Fruit fly (Drosophila melanogaster): ENCODE data around the gene mon2.

DNA sequence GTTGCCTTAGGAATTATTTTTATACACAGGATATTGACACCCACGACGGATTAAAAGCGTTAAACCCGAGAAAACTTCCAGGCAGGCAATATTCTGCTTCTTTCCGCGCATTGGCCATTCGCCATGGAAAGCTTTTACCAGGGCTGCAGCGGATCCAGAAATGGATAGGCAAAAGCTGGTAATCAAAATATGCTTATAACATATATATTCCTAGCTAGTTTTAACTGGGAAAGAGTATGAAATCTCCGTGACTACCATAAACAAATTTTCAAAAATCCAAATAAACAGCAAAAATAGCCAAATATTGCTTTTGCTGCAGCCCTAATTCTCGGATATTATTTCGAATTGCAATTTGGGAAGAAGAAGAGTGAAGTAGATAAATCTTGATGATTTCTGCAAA lies 35.7 kb upstream of the mon2 start, which contains the start of the genes PAPLA1 and Rbsn-5:
- TF ChIP-seq CG10348 (GFP tag; IDR thresholded peaks at IDR 0.05): peak; percentile 69; the same call in 1 of the 2 replicates
- peak; percentile 68 for TF ChIP-seq EcR (GFP tag; optimal IDR thresholded peaks at IDR 0.05)
- TF ChIP-seq CG13204 (GFP tag; optimal IDR thresholded peaks at IDR 0.05): peak; percentile 59
- peak; percentile 87 for TF ChIP-seq CG34367 (tag; optimal IDR thresholded peaks at IDR 0.05)
- peak; percentile 89 for TF ChIP-seq CG14655 (GFP tag; optimal IDR thresholded peaks at IDR 0.05)

All from whole organism, pupa.